Fruit fly (Drosophila melanogaster) whole organism, adult: ENCODE measurements around the gene CG31156.

Source experiments
- CG11617 ChIP-seq: fragments of 200-800 bp; sonication (Bioruptor generic); optimal IDR thresholded peaks from 2 replicates; lab custom pipeline; 2017; ENCODE audit warnings: mild to moderate bottlenecking, missing biosample characterization, missing genetic modification reagents, missing genetic modification characterization
- CG12768 ChIP-seq: fragments of 200-800 bp; sonication (Bioruptor generic); optimal IDR thresholded peaks from 2 replicates; lab custom pipeline; 2017; ENCODE audit warnings: missing biosample characterization, missing genetic modification characterization, mild to moderate bottlenecking, moderate library complexity, missing genetic modification reagents
- CG14711 ChIP-seq: fragments of 200-800 bp; sonication (Bioruptor generic); optimal IDR thresholded peaks from 2 replicates; lab custom pipeline; 2018; ENCODE audit warnings: missing biosample characterization, mild to moderate bottlenecking, missing genetic modification characterization, moderate library complexity
- CG1620 ChIP-seq: fragments of 200-800 bp; sonication (Bioruptor generic); optimal IDR thresholded peaks from 2 replicates; lab custom pipeline; 2016; ENCODE audit warnings: missing biosample characterization, missing genetic modification characterization
- CG33017 ChIP-seq: fragments of 200-800 bp; sonication (Bioruptor generic); optimal IDR thresholded peaks from 2 replicates; lab custom pipeline; 2018; ENCODE audit warnings: missing biosample characterization, mild to moderate bottlenecking, missing genetic modification characterization, moderate library complexity
- CG5204 ChIP-seq: fragments of 200-800 bp; sonication (Bioruptor generic); optimal IDR thresholded peaks from 2 replicates; lab custom pipeline; 2016; ENCODE audit warnings: missing biosample characterization, missing genetic modification characterization
- CG7045 ChIP-seq: fragments of 200-800 bp; sonication (Bioruptor generic); optimal IDR thresholded peaks from 2 replicates; lab custom pipeline; 2017; ENCODE audit warnings: missing biosample characterization, mild to moderate bottlenecking, missing genetic modification characterization
- CG7101 ChIP-seq: fragments of 200-800 bp; sonication (Bioruptor generic); optimal IDR thresholded peaks from 2 replicates; lab custom pipeline; 2018; ENCODE audit warnings: missing biosample characterization, mild to moderate bottlenecking, missing genetic modification characterization, moderate library complexity
- Clk ChIP-seq: fragments of 200-800 bp; sonication (Bioruptor generic); optimal IDR thresholded peaks from 2 replicates; lab custom pipeline; 2017; ENCODE audit warnings: missing biosample characterization, missing genetic modification characterization
- Crg-1 ChIP-seq: fragments of 200-800 bp; sonication (Bioruptor generic); optimal IDR thresholded peaks from 2 replicates; lab custom pipeline; 2016; ENCODE audit warnings: missing biosample characterization, missing genetic modification characterization
- Hr96 ChIP-seq: fragments of 200-800 bp; sonication (Bioruptor generic); optimal IDR thresholded peaks from 2 replicates; lab custom pipeline; 2016; ENCODE audit warnings: missing biosample characterization, missing genetic modification characterization
- Mnt ChIP-seq: fragments of 200-800 bp; sonication (Bioruptor generic); optimal IDR thresholded peaks from 2 replicates; lab custom pipeline; 2016; ENCODE audit warnings: missing biosample characterization, mild to moderate bottlenecking, missing genetic modification characterization
- bab1 ChIP-seq: fragments of 200-800 bp; sonication (Bioruptor generic); optimal IDR thresholded peaks from 3 replicates; lab custom pipeline; 2019; ENCODE audit warnings: missing biosample characterization, mild to moderate bottlenecking, missing genetic modification characterization, moderate library complexity
- cic ChIP-seq: fragments of 200-800 bp; sonication (Bioruptor generic); optimal IDR thresholded peaks from 2 replicates; lab custom pipeline; 2017; ENCODE audit warnings: missing biosample characterization, mild to moderate bottlenecking, missing genetic modification characterization, moderate library complexity
- cnc ChIP-seq, 2 experiments: fragments of >200 bp; optimal IDR thresholded peaks; 2 replicates each; lab custom pipeline; 2017
- kay ChIP-seq: fragments of 200-800 bp; sonication (Bioruptor generic); peaks from one replicate; lab custom pipeline; 2016; ENCODE audit warnings: missing biosample characterization, missing genetic modification characterization, borderline replicate concordance
- ovo ChIP-seq: fragments of 200-800 bp; sonication (Bioruptor generic); optimal IDR thresholded peaks from 2 replicates; lab custom pipeline; 2016; ENCODE audit warnings: missing biosample characterization, missing genetic modification characterization
- pad ChIP-seq: fragments of 200-800 bp; sonication (Bioruptor generic); optimal IDR thresholded peaks from 3 replicates; lab custom pipeline; 2017; ENCODE audit warnings: missing biosample characterization, missing genetic modification characterization, mild to moderate bottlenecking, moderate library complexity, missing genetic modification reagents
- tj ChIP-seq: fragments of 200-800 bp; sonication (Bioruptor generic); optimal IDR thresholded peaks from 3 replicates; lab custom pipeline; 2017; ENCODE audit warnings: missing biosample characterization, mild to moderate bottlenecking, missing genetic modification characterization, moderate library complexity
- toe ChIP-seq: fragments of 200-800 bp; sonication (Bioruptor generic); optimal IDR thresholded peaks from 2 replicates; lab custom pipeline; 2016; ENCODE audit warnings: missing biosample characterization, missing genetic modification characterization

The CG31156 gene

dm6 chr3R:22613448-22613847 is at the start of gene CG31156, which contains the start of gene mRRF2:
Gene CG31156 (minus strand): TSS chr3R:22613656.
Gene mRRF2 (plus strand): TSS chr3R:22613686.
- TF ChIP-seq kay (peak; percentile 88), toe (GFP tag; lab: Kevin White, UChicago) (no peak)

dm6 chr3R:22663115-22663514 is 49.7 kb upstream of the CG31156 start:
- TF ChIP-seq CG5204 (GFP tag; lab: Kevin White, UChicago) (no peak), kay (no peak), Crg-1 (GFP tag; lab: Kevin White, UChicago) (no peak), cnc (optimal IDR thresholded peaks at IDR 0.05; lab: Kevin White, UChicago) (no peak), CG7045 (no peak), pad (GFP tag; lab: Kevin White, UChicago) (no peak), CG33017 (tag; lab: Kevin White, UChicago) (no peak), Mnt (GFP tag; lab: Kevin White, UChicago) (no peak), CG14711 (tag; lab: Kevin White, UChicago) (no peak), tj (GFP tag; lab: Kevin White, UChicago) (no peak), CG7101 (no peak), cic (GFP tag; lab: Kevin White, UChicago) (no peak), toe (GFP tag; lab: Kevin White, UChicago) (no peak), CG1620 (GFP tag; lab: Kevin White, UChicago) (no peak), Clk (GFP tag; lab: Kevin White, UChicago) (no peak), CG11617 (GFP tag; lab: Kevin White, UChicago) (no peak), Hr96 (GFP tag; lab: Kevin White, UChicago) (no peak), CG12768 (GFP tag; lab: Kevin White, UChicago) (no peak)

dm6 chr3R:22649859-22650258 is 36.4 kb upstream of the CG31156 start:
- TF ChIP-seq cnc (optimal IDR thresholded peaks at IDR 0.05; lab: Kevin White, UChicago) = no peak
- no peak for TF ChIP-seq CG5204 (GFP tag; lab: Kevin White, UChicago)
- no peak for TF ChIP-seq ovo (GFP tag; lab: Kevin White, UChicago)
- no peak for TF ChIP-seq tj (GFP tag; lab: Kevin White, UChicago)
- no peak for TF ChIP-seq Clk (GFP tag; lab: Kevin White, UChicago)
- no peak for TF ChIP-seq cic (GFP tag; lab: Kevin White, UChicago)
- no peak for TF ChIP-seq Hr96 (GFP tag; lab: Kevin White, UChicago)
- no peak for TF ChIP-seq CG7101
- TF ChIP-seq CG7045 = no peak
- TF ChIP-seq Mnt (GFP tag; lab: Kevin White, UChicago) = no peak
- TF ChIP-seq CG1620 (GFP tag; lab: Kevin White, UChicago) = no peak
- no peak for TF ChIP-seq CG33017 (tag; lab: Kevin White, UChicago)

- TF ChIP-seq Crg-1 (GFP tag; lab: Kevin White, UChicago) (peak; percentile 15), tj (GFP tag; lab: Kevin White, UChicago) (no peak)
Observed at dm6 chr3R:22639239-22639858, 25.9 kb upstream of the CG31156 start, which contains the start of the genes loco and wake. Gene loco (minus strand): TSS chr3R:22639387. Gene wake (plus strand): TSS chr3R:22639808.

DNA sequence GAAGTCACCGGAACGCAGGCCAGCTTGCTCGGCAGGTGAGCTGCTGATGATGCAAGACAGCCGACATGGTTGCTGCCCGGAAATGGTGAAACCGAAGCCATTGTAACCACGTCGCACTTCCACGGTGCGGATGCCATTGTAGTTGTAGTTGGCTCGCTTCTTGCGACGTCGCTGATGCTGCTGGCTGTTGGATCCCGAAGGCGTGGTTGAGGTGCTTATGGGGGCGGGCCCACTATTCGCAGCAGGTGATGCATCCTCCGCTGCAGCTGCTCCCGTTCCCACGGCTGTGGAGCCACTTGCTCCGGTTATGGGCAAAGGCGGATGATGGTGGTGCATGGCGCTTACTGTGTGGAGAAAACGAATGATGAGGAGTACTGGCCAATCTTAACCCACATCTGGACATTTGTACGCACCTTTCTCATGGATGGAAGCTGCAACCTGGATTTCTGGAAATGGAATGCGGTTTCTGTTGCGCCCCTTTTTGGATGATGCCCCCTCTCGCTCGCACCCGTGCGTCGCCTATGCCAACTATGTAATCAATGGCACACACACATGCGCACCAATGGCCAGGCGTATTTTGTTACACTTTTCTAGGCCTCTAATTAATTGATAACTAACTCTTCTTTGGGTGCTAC is 25.3 kb upstream of the CG31156 start:
- TF ChIP-seq toe (GFP tag; lab: Kevin White, UChicago) = no peak
- TF ChIP-seq CG11617 (GFP tag; lab: Kevin White, UChicago) = no peak
- no peak for TF ChIP-seq pad (GFP tag; lab: Kevin White, UChicago)
- no peak for TF ChIP-seq tj (GFP tag; lab: Kevin White, UChicago)
- TF ChIP-seq Crg-1 (GFP tag; lab: Kevin White, UChicago) = no peak
- no peak for TF ChIP-seq cic (GFP tag; lab: Kevin White, UChicago)
- no peak for TF ChIP-seq Clk (GFP tag; lab: Kevin White, UChicago)
- TF ChIP-seq CG33017 (tag; lab: Kevin White, UChicago) = no peak
- TF ChIP-seq CG1620 (GFP tag; lab: Kevin White, UChicago) = no peak
- no peak for TF ChIP-seq Hr96 (GFP tag; lab: Kevin White, UChicago)
- no peak for TF ChIP-seq CG14711 (tag; lab: Kevin White, UChicago)

DNA sequence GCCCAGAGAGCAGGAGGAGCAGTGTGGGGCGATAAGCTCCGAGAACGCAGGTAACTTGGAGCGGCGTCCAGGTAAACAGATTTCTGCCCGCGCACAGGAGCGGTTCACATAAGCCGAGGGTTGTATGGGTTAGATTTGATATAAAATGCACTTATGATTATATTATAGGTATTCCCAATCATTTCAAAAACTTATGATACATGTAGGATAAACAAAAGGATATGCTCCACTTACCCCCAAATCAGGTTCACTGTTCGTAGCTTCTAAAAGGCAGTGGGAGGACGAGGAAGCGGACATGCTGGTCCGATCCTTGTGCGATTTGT is 23.1 kb upstream of the CG31156 start:
- TF ChIP-seq ovo (GFP tag; lab: Kevin White, UChicago) = no peak

DNA sequence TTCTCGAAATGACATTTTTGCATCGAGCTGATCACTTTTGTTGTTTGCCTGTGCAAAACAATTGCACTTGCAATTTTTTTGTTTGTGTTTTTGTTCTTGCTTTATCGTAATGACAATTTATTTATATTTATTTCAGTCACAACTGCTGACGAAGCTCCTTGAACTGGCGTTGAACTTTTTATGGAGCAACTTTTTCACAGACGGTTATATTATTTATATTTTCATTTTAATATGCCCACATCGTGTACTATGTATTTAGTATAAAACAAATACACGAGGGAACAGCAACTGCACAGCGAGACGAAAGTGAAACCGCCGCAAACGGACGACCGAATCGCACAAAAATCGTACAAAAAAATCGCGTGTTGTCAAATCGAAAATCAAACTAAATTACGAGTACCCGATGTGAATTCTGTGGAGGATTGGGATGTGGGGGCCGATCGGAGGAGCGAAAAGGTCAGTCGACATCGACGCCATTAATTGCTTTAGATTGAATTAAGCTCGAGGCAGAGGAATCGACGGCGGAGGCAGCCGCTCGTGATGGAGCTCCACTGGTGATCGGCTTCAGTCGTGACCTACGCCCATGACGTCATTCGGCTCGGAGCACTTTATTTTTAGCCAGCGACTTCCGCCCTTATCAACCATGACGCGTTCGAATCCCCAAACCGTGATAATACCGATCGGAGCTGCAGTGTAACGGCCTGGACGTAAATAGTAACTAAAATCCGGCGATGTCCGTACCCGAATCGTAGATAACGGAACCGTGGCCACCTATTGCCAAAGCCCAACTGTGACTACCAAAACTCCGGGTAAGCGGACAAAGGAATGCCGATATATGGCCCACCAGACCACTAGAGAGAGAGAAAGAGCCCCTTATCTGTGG is 22.5 kb upstream of the CG31156 start:
- TF ChIP-seq CG7101 = no peak
- TF ChIP-seq Crg-1 (GFP tag; lab: Kevin White, UChicago) = no peak
- no peak for TF ChIP-seq bab1 (GFP tag; lab: Kevin White, UChicago)
- TF ChIP-seq CG11617 (GFP tag; lab: Kevin White, UChicago) = no peak
- TF ChIP-seq CG7045 = no peak
- no peak for TF ChIP-seq CG12768 (GFP tag; lab: Kevin White, UChicago)
- peak; percentile 83 for TF ChIP-seq tj (GFP tag; lab: Kevin White, UChicago)
- TF ChIP-seq CG5204 (GFP tag; lab: Kevin White, UChicago) = no peak
- TF ChIP-seq CG1620 (GFP tag; lab: Kevin White, UChicago) = no peak
- no peak for TF ChIP-seq Hr96 (GFP tag; lab: Kevin White, UChicago)
- TF ChIP-seq kay = no peak
- TF ChIP-seq Mnt (GFP tag; lab: Kevin White, UChicago) = no peak
- no peak for TF ChIP-seq ovo (GFP tag; lab: Kevin White, UChicago)
- TF ChIP-seq pad (GFP tag; lab: Kevin White, UChicago) = no peak
- no peak for TF ChIP-seq toe (GFP tag; lab: Kevin White, UChicago)
- peak; percentile 39 for TF ChIP-seq cic (GFP tag; lab: Kevin White, UChicago)
- no peak for TF ChIP-seq CG14711 (tag; lab: Kevin White, UChicago)
- TF ChIP-seq Clk (GFP tag; lab: Kevin White, UChicago) = no peak
